Fruit fly (Drosophila melanogaster) Kc167 (cell line): Measurements from ENCODE around the gene wda.

Experiments
- Sin3A ChIP-seq: fragments of >200 bp; optimal IDR thresholded peaks from 2 replicates; lab custom pipeline; 2018; ENCODE audit warnings: missing external identifiers
- h ChIP-seq: fragments of >200 bp; optimal IDR thresholded peaks from 3 replicates; lab custom pipeline; 2018; ENCODE audit warnings: missing external identifiers
- psq ChIP-seq: fragments of >200 bp; optimal IDR thresholded peaks from 2 replicates; lab custom pipeline; 2017; ENCODE audit warnings: missing external identifiers
- ttk ChIP-seq: sonication (Bioruptor generic); optimal IDR thresholded peaks from 2 replicates; lab custom pipeline; 2017; ENCODE audit warnings: missing external identifiers

- TF ChIP-seq psq (lab: Kevin White, UChicago) (no peak), ttk (no peak), Sin3A (lab: Kevin White, UChicago) (no peak), h (lab: Kevin White, UChicago) (no peak)
Measured at dm6 chr3R:23283702-23284101, 25.8 kb upstream of the wda start, which contains the start of gene CG6763.
